Worm (Caenorhabditis elegans) whole organism, L2 larva: ENCODE data around the gene tatn-1.

ENCODE experiments used
- C34F6.9 ChIP-seq: fragments of 150-350 bp; optimal IDR thresholded peaks from 2 replicates; lab custom pipeline; 2014; ENCODE audit warnings: missing biosample characterization, missing genetic modification characterization
- ceh-82 ChIP-seq: fragments of 150-350 bp; optimal IDR thresholded peaks from 2 replicates; lab custom pipeline; 2014; ENCODE audit warnings: missing biosample characterization, missing genetic modification characterization
- elt-3 ChIP-seq: sonication (generic microtip); optimal IDR thresholded peaks from 2 replicates; lab custom pipeline; 2017; ENCODE audit warnings: missing biosample characterization, missing genetic modification characterization
- nhr-237 ChIP-seq: fragments of 150-350 bp; optimal IDR thresholded peaks from 2 replicates; lab custom pipeline; 2014; ENCODE audit warnings: missing biosample characterization, missing genetic modification characterization
- unc-55 ChIP-seq: fragments of 150-350 bp; sonication (generic microtip); optimal IDR thresholded peaks from 3 replicates; lab custom pipeline; 2014; ENCODE audit warnings: missing biosample characterization, missing genetic modification reagents, missing genetic modification characterization

- TF ChIP-seq nhr-237 (tag; lab: Kevin White, UChicago): no peak
- peak; percentile 95 for TF ChIP-seq C34F6.9 (tag; lab: Kevin White, UChicago)
- no peak for TF ChIP-seq ceh-82
- peak; percentile 94 for TF ChIP-seq unc-55 (GFP tag; lab: Kevin White, UChicago)
- no peak for TF ChIP-seq elt-3 (tag; lab: Kevin White, UChicago)
These were observed 22.6 kb downstream of the tatn-1 start for ce11 chrX:14813398-14813797.
